Worm (Caenorhabditis elegans): ENCODE data around the gene gon-4.

Gene gon-4

ce11 chrIV:10151439-10151997 lies 46.1 kb upstream of the gon-4 start, which contains the start of gene copg-1 (continued):
- TF ChIP-seq sma-3 (GFP tag; optimal IDR thresholded peaks at IDR 0.05): peak; percentile 22
- no peak for TF ChIP-seq elt-3 (tag; optimal IDR thresholded peaks at IDR 0.05)
- TF ChIP-seq nhr-129 (tag; optimal IDR thresholded peaks at IDR 0.05): peak; percentile 43
- no peak for TF ChIP-seq dmd-4 (tag; optimal IDR thresholded peaks at IDR 0.05)
- TF ChIP-seq ztf-1 (GFP tag; conservative IDR thresholded peaks at IDR 0.05): no peak
- TF ChIP-seq nhr-77 (tag; optimal IDR thresholded peaks at IDR 0.05): no peak
- no peak for TF ChIP-seq ama-1 (optimal IDR thresholded peaks at IDR 0.05)
- TF ChIP-seq nhr-10 (tag; optimal IDR thresholded peaks at IDR 0.05): no peak
- no peak for TF ChIP-seq elt-1 (tag; optimal IDR thresholded peaks at IDR 0.05)
- TF ChIP-seq F13H6.1 (tag; optimal IDR thresholded peaks at IDR 0.05): peak; percentile 25
- no peak for TF ChIP-seq nhr-237 (tag; optimal IDR thresholded peaks at IDR 0.05)
- TF ChIP-seq lsy-2 (tag; optimal IDR thresholded peaks at IDR 0.05): peak; percentile 78 to 96
- TF ChIP-seq nhr-21 (tag; optimal IDR thresholded peaks at IDR 0.05): no peak
- TF ChIP-seq nhr-12 (tag; optimal IDR thresholded peaks at IDR 0.05): no peak
- no peak for TF ChIP-seq mbf-1 (tag; optimal IDR thresholded peaks at IDR 0.05)
- no peak for TF ChIP-seq blmp-1 (tag; optimal IDR thresholded peaks at IDR 0.05; ENCODE audit: insufficient read depth)
- peak; percentile 57 for TF ChIP-seq lin-13 (GFP tag; optimal IDR thresholded peaks at IDR 0.05)
- TF ChIP-seq lin-11 (tag; optimal IDR thresholded peaks at IDR 0.05): no peak
- TF ChIP-seq skn-1 (tag; optimal IDR thresholded peaks at IDR 0.05): no peak
- TF ChIP-seq nhr-6 (tag; optimal IDR thresholded peaks at IDR 0.05): no peak

ce11 chrIV:10153479-10153878 lies 44.1 kb upstream of the gon-4 start:
- TF ChIP-seq lin-13 (GFP tag; optimal IDR thresholded peaks at IDR 0.05) (no peak), F13H6.1 (tag; optimal IDR thresholded peaks at IDR 0.05) (no peak), nhr-237 (tag; optimal IDR thresholded peaks at IDR 0.05) (no peak), elt-1 (tag; optimal IDR thresholded peaks at IDR 0.05) (no peak), ztf-4 (tag; optimal IDR thresholded peaks at IDR 0.05) (no peak), ceh-16 (tag; optimal IDR thresholded peaks at IDR 0.05) (no peak), mdl-1 (tag; optimal IDR thresholded peaks at IDR 0.05) (no peak), unc-39 (tag; optimal IDR thresholded peaks at IDR 0.05) (no peak), snpc-4 (tag; optimal IDR thresholded peaks at IDR 0.05) (no peak), mab-5 (tag; optimal IDR thresholded peaks at IDR 0.05) (no peak), sma-3 (GFP tag; optimal IDR thresholded peaks at IDR 0.05) (no peak), R02D3.7 (tag; optimal IDR thresholded peaks at IDR 0.05) (no peak), sem-4 (tag; optimal IDR thresholded peaks at IDR 0.05) (no peak), lin-39 (tag; optimal IDR thresholded peaks at IDR 0.05) (no peak), lsy-2 (tag; optimal IDR thresholded peaks at IDR 0.05) (no peak), lin-11 (tag; optimal IDR thresholded peaks at IDR 0.05) (no peak), zag-1 (tag; optimal IDR thresholded peaks at IDR 0.05) (no peak), ztf-11 (tag; optimal IDR thresholded peaks at IDR 0.05) (no peak), nhr-23 (tag; optimal IDR thresholded peaks at IDR 0.05) (no peak)

- TF ChIP-seq ztf-11 (tag; optimal IDR thresholded peaks at IDR 0.05) (no peak), crh-2 (tag; optimal IDR thresholded peaks at IDR 0.05) (no peak), zag-1 (tag; optimal IDR thresholded peaks at IDR 0.05) (no peak), nhr-21 (tag; optimal IDR thresholded peaks at IDR 0.05) (no peak), dmd-4 (tag; optimal IDR thresholded peaks at IDR 0.05) (no peak), lin-39 (tag; optimal IDR thresholded peaks at IDR 0.05) (no peak), mbf-1 (tag; optimal IDR thresholded peaks at IDR 0.05) (no peak), peb-1 (tag; optimal IDR thresholded peaks at IDR 0.05) (no peak), C34F6.9 (tag; optimal IDR thresholded peaks at IDR 0.05) (no peak), skn-1 (tag; optimal IDR thresholded peaks at IDR 0.05) (no peak), sma-3 (GFP tag; optimal IDR thresholded peaks at IDR 0.05) (no peak), unc-55 (GFP tag; optimal IDR thresholded peaks at IDR 0.05) (no peak), gmeb-1 (tag; optimal IDR thresholded peaks at IDR 0.05) (no peak), sma-9 (GFP tag; optimal IDR thresholded peaks at IDR 0.05) (no peak), sma-9 (tag; optimal IDR thresholded peaks at IDR 0.05) (no peak), nhr-10 (tag; optimal IDR thresholded peaks at IDR 0.05) (no peak), snpc-4 (tag; optimal IDR thresholded peaks at IDR 0.05) (no peak), ceh-16 (tag; optimal IDR thresholded peaks at IDR 0.05) (no peak), alr-1 (tag; optimal IDR thresholded peaks at IDR 0.05) (no peak), nhr-6 (tag; optimal IDR thresholded peaks at IDR 0.05) (no peak)
Observed at ce11 chrIV:10155475-10155874, 42.1 kb upstream of the gon-4 start, which contains the start of gene ttr-54. Gene ttr-54, plus strand, starts transcription at chrIV:10155775.
